Fruit fly (Drosophila melanogaster) S2 (cell line): Measurements from ENCODE around the gene CG1737.

Experiments used
- CG8478 ChIP-seq: fragments of >200 bp; optimal IDR thresholded peaks from 2 replicates; lab custom pipeline; 2018
- CTCF ChIP-seq, 2 experiments: fragments of >200 bp; optimal IDR thresholded peaks; 2 replicates each; lab custom pipeline; 2018

DNA sequence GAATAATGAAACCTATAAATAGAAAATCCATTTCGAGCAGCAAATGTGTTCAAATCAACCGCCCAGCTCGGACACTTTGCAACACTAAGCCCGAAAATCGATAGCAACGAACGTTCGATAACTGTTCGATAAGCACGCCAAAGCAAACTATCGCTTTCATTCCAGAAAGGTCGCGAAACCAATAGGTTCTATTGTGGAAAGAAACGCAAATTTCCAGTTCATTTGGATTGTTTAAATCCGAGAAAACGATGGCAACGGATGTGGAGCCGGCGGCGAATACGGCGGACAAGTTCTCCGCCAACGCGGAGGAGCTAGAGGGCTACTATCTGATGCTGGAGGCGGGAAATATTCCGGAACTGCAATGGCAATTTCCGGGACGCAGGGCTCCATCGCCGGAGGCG, 8.7 kb downstream of the CG1737 start, which contains the start of gene Pa1:
- TF ChIP-seq CG8478 (lab: Kevin White, UChicago) (no peak), CTCF (optimal IDR thresholded peaks at IDR 0.05; lab: Kevin White, UChicago) (no peak)
